Worm (Caenorhabditis elegans): ENCODE results near the gene try-12.

Gene try-12

ce11 chrV:7409599-7409998 is 39.6 kb upstream of the try-12 start, which contains the start of gene R13D7.2:
R13D7.2 (plus strand) TSS chrV:7409899.
- TF ChIP-seq ceh-82 (tag; optimal IDR thresholded peaks at IDR 0.05) (no peak), fos-1 (tag; optimal IDR thresholded peaks at IDR 0.05) (no peak), fkh-10 (GFP tag; optimal IDR thresholded peaks at IDR 0.05) (no peak), nhr-85 (tag) (no peak), sptf-1 (tag; optimal IDR thresholded peaks at IDR 0.05) (no peak), nhr-12 (tag; optimal IDR thresholded peaks at IDR 0.05) (no peak), aly-2 (tag; optimal IDR thresholded peaks at IDR 0.05) (no peak), unc-130 (tag; optimal IDR thresholded peaks at IDR 0.05) (no peak), tlp-1 (tag; optimal IDR thresholded peaks at IDR 0.05) (no peak), nhr-20 (tag; optimal IDR thresholded peaks at IDR 0.05) (no peak), hlh-17 (GFP tag; optimal IDR thresholded peaks at IDR 0.05; ENCODE audit: borderline replicate concordance) (no peak), ces-1 (GFP tag; optimal IDR thresholded peaks at IDR 0.05) (no peak), egl-27 (tag; optimal IDR thresholded peaks at IDR 0.05) (no peak), ets-5 (GFP tag; IDR thresholded peaks at IDR 0.05) (no peak), unc-62 (GFP tag; optimal IDR thresholded peaks at IDR 0.05) (no peak), lir-3 (tag; optimal IDR thresholded peaks at IDR 0.05; ENCODE audit: poor library complexity) (no peak), nhr-77 (tag; optimal IDR thresholded peaks at IDR 0.05) (no peak), ceh-88 (GFP tag; IDR thresholded peaks at IDR 0.05) (no peak)

ce11 chrV:7411695-7412094 is 37.5 kb upstream of the try-12 start, which contains the start of gene str-41:
str-41 (plus strand) TSS chrV:7411995.
- no peak for TF ChIP-seq aha-1 (tag; optimal IDR thresholded peaks at IDR 0.05)
- TF ChIP-seq efl-1 (optimal IDR thresholded peaks at IDR 0.05) = no peak
- peak in 1 of 2 experiments; percentile 13 for TF ChIP-seq efl-1 (GFP tag; optimal IDR thresholded peaks at IDR 0.05 in 1 of 2)

ce11 chrV:7413107-7413774 is 35.9 kb upstream of the try-12 start, which contains the start of gene F18E3.11:
F18E3.11 (plus strand) TSS chrV:7413482.
- TF ChIP-seq lin-15B (tag; optimal IDR thresholded peaks at IDR 0.05) (no peak), blmp-1 (tag; optimal IDR thresholded peaks at IDR 0.05) (peak; percentile 67), C04F5.9 (tag; optimal IDR thresholded peaks at IDR 0.05) (no peak), ztf-4 (tag; optimal IDR thresholded peaks at IDR 0.05) (no peak), nhr-20 (tag; optimal IDR thresholded peaks at IDR 0.05) (peak; percentile 88), unc-86 (tag; optimal IDR thresholded peaks at IDR 0.05) (no peak), lin-39 (tag; optimal IDR thresholded peaks at IDR 0.05) (no peak), ceh-63 (GFP tag; optimal IDR thresholded peaks at IDR 0.05) (no peak), ztf-11 (tag; optimal IDR thresholded peaks at IDR 0.05) (no peak), efl-1 (optimal IDR thresholded peaks at IDR 0.05) (no peak), efl-1 (GFP tag; optimal IDR thresholded peaks at IDR 0.05 in 1 of 2) (peak in 1 of 2 experiments; percentile 91), mdl-1 (tag; optimal IDR thresholded peaks at IDR 0.05) (peak in 1 of 2 experiments; percentile 64), ama-1 (optimal IDR thresholded peaks at IDR 0.05) (no peak), F16B12.6 (tag; optimal IDR thresholded peaks at IDR 0.05) (no peak), hpl-2 (GFP tag; optimal IDR thresholded peaks at IDR 0.05) (no peak), Y116A8C.19 (tag; optimal IDR thresholded peaks at IDR 0.05; ENCODE audit: borderline replicate concordance) (no peak), tbx-2 (tag; optimal IDR thresholded peaks at IDR 0.05) (peak; percentile 47), nhr-71 (tag; optimal IDR thresholded peaks at IDR 0.05) (peak; percentile 74), skn-1 (tag; optimal IDR thresholded peaks at IDR 0.05) (peak; percentile 87), unc-62 (GFP tag; optimal IDR thresholded peaks at IDR 0.05) (no peak), zip-4 (GFP tag; optimal IDR thresholded peaks at IDR 0.05) (no peak), snu-23 (GFP tag; optimal IDR thresholded peaks at IDR 0.05) (peak; percentile 69), hlh-17 (GFP tag; optimal IDR thresholded peaks at IDR 0.05; ENCODE audit: borderline replicate concordance) (no peak), C34B4.2 (tag; optimal IDR thresholded peaks at IDR 0.05) (no peak), ceh-88 (GFP tag; IDR thresholded peaks at IDR 0.05) (no peak), ceh-8 (GFP tag; optimal IDR thresholded peaks at IDR 0.05) (no peak), ceh-90 (tag; optimal IDR thresholded peaks at IDR 0.05) (no peak), vab-15 (tag; optimal IDR thresholded peaks at IDR 0.05) (no peak), nhr-28 (tag; optimal IDR thresholded peaks at IDR 0.05) (no peak), C16A3.4 (tag; optimal IDR thresholded peaks at IDR 0.05) (no peak), mep-1 (tag; optimal IDR thresholded peaks at IDR 0.05) (no peak), unc-98 (GFP tag; IDR thresholded peaks at IDR 0.05) (no peak), nhr-12 (tag; optimal IDR thresholded peaks at IDR 0.05) (no peak), elt-3 (tag; optimal IDR thresholded peaks at IDR 0.05) (peak in 3 of 6 experiments; percentile 31 to 88 (median 60)), snpc-4 (tag; optimal IDR thresholded peaks at IDR 0.05) (no peak), tlp-1 (tag; optimal IDR thresholded peaks at IDR 0.05) (no peak)
